Worm (Caenorhabditis elegans): ENCODE results near the gene gln-1.

- TF ChIP-seq pag-3 (tag; optimal IDR thresholded peaks at IDR 0.05; ENCODE audit: borderline replicate concordance, insufficient read depth) (no peak), nhr-85 (tag) (no peak), aly-2 (tag; optimal IDR thresholded peaks at IDR 0.05) (no peak), jun-1 (tag; optimal IDR thresholded peaks at IDR 0.05) (no peak), unc-62 (GFP tag; optimal IDR thresholded peaks at IDR 0.05) (no peak), alr-1 (tag; optimal IDR thresholded peaks at IDR 0.05; ENCODE audit: borderline replicate concordance) (no peak), rnt-1 (tag; optimal IDR thresholded peaks at IDR 0.05) (no peak)
Measured at ce11 chrX:6022469-6022868, 35.6 kb upstream of the gln-1 start, which contains the start of gene lelo-3.
